Worm (Caenorhabditis elegans): ENCODE results near the gene Y37D8A.16.

ce11 chrIII:12906611-12907037, 11.9 kb downstream of the Y37D8A.16 start:
- TF ChIP-seq lin-11 (tag; optimal IDR thresholded peaks at IDR 0.05) (no peak), pag-3 (tag; optimal IDR thresholded peaks at IDR 0.05; ENCODE audit: borderline replicate concordance) (no peak)
